Fruit fly (Drosophila melanogaster) whole organism, prepupa: ENCODE measurements around the gene Atg13.

Experiments used
- Blimp-1 ChIP-seq: fragments of 200-800 bp; sonication (Bioruptor generic); optimal IDR thresholded peaks from 3 replicates; lab custom pipeline; 2017; ENCODE audit warnings: missing biosample characterization, missing genetic modification characterization, mild to moderate bottlenecking, moderate library complexity, missing genetic modification reagents
- CG34406 ChIP-seq: fragments of 200-800 bp; sonication (Bioruptor generic); optimal IDR thresholded peaks from 3 replicates; lab custom pipeline; 2016; ENCODE audit warnings: missing biosample characterization, missing genetic modification characterization
- Gug ChIP-seq: fragments of 200-800 bp; sonication (Bioruptor generic); IDR thresholded peaks from 2 replicates; pipeline ENCODE4 v1.3.6; 2022; ENCODE audit warnings: missing biosample characterization, missing genetic modification characterization
- Hr39 ChIP-seq: fragments of 200-800 bp; sonication (Bioruptor generic); optimal IDR thresholded peaks from 2 replicates; lab custom pipeline; 2016; ENCODE audit warnings: missing biosample characterization, missing genetic modification characterization
- fkh ChIP-seq: fragments of 200-800 bp; sonication (Bioruptor generic); optimal IDR thresholded peaks from 3 replicates; lab custom pipeline; 2017; ENCODE audit warnings: missing biosample characterization, mild to moderate bottlenecking, missing genetic modification characterization, moderate library complexity

DNA sequence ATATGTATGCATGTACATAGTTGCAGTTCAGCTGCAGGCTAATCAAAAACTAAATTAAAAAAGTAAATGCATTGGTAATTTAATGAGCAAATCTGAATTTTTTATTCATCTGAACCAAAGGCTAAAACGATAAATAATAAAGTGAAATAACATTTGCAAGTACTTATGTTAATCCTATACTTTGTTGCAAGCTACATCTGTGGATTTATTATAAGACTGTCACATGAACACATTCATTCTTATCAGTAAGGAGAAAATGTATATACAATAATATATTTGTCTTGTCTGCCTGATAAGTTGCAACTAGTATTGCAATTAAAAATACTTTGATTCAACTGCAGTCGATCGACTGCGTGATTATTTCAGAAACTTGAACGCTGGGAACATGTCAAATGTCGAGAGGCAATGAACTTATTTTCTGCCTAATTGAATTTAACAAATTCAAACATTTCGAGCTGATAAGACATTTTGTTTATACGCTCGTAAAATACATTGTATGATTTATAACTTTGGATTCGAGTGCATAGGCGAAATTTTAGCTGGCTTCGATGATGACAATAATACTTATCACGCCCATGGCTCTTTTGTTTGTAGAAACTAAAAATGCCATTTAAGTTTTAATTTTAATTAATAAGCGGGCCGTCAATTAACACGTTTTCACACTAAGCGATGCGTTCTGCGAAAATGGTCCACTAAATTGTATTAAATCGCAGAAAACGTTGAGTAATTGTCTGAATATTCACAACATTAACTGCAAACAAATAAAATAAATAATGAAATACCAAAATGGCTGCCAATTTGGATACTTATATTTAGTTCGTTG is 21.4 kb upstream of the Atg13 start:
- TF ChIP-seq Hr39 (GFP tag; lab: Kevin White, UChicago) = no peak
- no peak for TF ChIP-seq Blimp-1
- no peak for TF ChIP-seq CG34406 (GFP tag; lab: Kevin White, UChicago)
- no peak for TF ChIP-seq fkh (GFP tag; lab: Kevin White, UChicago)
- TF ChIP-seq Gug = no peak
